Worm (Caenorhabditis elegans): Measurements from ENCODE around the gene srxa-5.

ce11 chrIII:6498176-6498575 is 34.6 kb upstream of the srxa-5 start, which contains the start of gene sdz-15:
- no peak for TF ChIP-seq ama-1 (optimal IDR thresholded peaks at IDR 0.05)
- TF ChIP-seq nhr-10 (tag; optimal IDR thresholded peaks at IDR 0.05), result no peak

Measured in whole organism, L2 larva.